Fruit fly (Drosophila melanogaster) whole organism, embryonic: ENCODE results near the gene CG13024.

Experiments used
- B-H2 ChIP-seq: fragments of 200-800 bp; sonication (Bioruptor generic); optimal IDR thresholded peaks from 2 replicates; lab custom pipeline; 2018; ENCODE audit warnings: missing biosample characterization, mild to moderate bottlenecking, missing genetic modification characterization
- CG11247 ChIP-seq: fragments of 200-800 bp; sonication (Bioruptor generic); IDR thresholded peaks from 2 replicates; pipeline ENCODE4 v1.3.6; 2022; ENCODE audit warnings: missing biosample characterization, missing genetic modification characterization
- CG12104 ChIP-seq: fragments of 200-800 bp; sonication (Bioruptor generic); optimal IDR thresholded peaks from 3 replicates; lab custom pipeline; 2016; ENCODE audit warnings: missing biosample characterization, missing genetic modification characterization
- CG12391 ChIP-seq: fragments of 200-800 bp; sonication (Bioruptor generic); optimal IDR thresholded peaks from 3 replicates; lab custom pipeline; 2018; ENCODE audit warnings: missing biosample characterization, mild to moderate bottlenecking, missing genetic modification characterization, moderate library complexity
- CG1647 ChIP-seq: fragments of 200-800 bp; sonication (Bioruptor generic); optimal IDR thresholded peaks from 3 replicates; lab custom pipeline; 2016; ENCODE audit warnings: missing biosample characterization, missing genetic modification characterization
- CG17186 ChIP-seq: fragments of 200-800 bp; sonication (Bioruptor generic); optimal IDR thresholded peaks from 3 replicates; lab custom pipeline; 2017; ENCODE audit warnings: missing biosample characterization, missing genetic modification reagents, missing genetic modification characterization
- CG2116 ChIP-seq: fragments of 200-800 bp; sonication (Bioruptor generic); optimal IDR thresholded peaks from 3 replicates; lab custom pipeline; 2018; ENCODE audit warnings: missing biosample characterization, mild to moderate bottlenecking, missing genetic modification characterization
- CG32532 ChIP-seq: fragments of 200-800 bp; sonication (Bioruptor generic); IDR thresholded peaks from 2 replicates; pipeline ENCODE4 v1.3.6; 2022; ENCODE audit warnings: missing biosample characterization, missing genetic modification characterization
- CG3281 ChIP-seq: fragments of 200-800 bp; sonication (Bioruptor generic); optimal IDR thresholded peaks from 3 replicates; lab custom pipeline; 2017; ENCODE audit warnings: missing biosample characterization, mild to moderate bottlenecking, missing genetic modification characterization
- CG3726 ChIP-seq: fragments of 200-800 bp; sonication (Bioruptor generic); IDR thresholded peaks from 3 replicates; pipeline ENCODE4, ENCODE4 v1.3.6; 2022; ENCODE audit warnings: missing biosample characterization, missing genetic modification characterization
- CG3847 ChIP-seq: fragments of 200-800 bp; sonication (Bioruptor generic); IDR thresholded peaks from 2 replicates; pipeline ENCODE4 v1.3.6; 2022; ENCODE audit warnings: missing biosample characterization, missing genetic modification characterization
- CG4360 ChIP-seq: fragments of 200-800 bp; sonication (Bioruptor generic); IDR thresholded peaks from 2 replicates; pipeline ENCODE4 v1.3.6; 2022; ENCODE audit warnings: missing biosample characterization, missing genetic modification characterization
- CG5180 ChIP-seq: fragments of 200-800 bp; sonication (Bioruptor generic); optimal IDR thresholded peaks from 3 replicates; lab custom pipeline; 2017; ENCODE audit warnings: missing biosample characterization, missing genetic modification characterization, mild to moderate bottlenecking, moderate library complexity, missing genetic modification reagents
- CG6175 ChIP-seq: fragments of 200-800 bp; sonication (Bioruptor generic); IDR thresholded peaks from 3 replicates; pipeline ENCODE4 v1.3.6; 2022; ENCODE audit warnings: missing biosample characterization, missing genetic modification characterization
- CG6254 ChIP-seq: fragments of 200-800 bp; sonication (Bioruptor generic); optimal IDR thresholded peaks from 3 replicates; lab custom pipeline; 2017; ENCODE audit warnings: mild to moderate bottlenecking, missing biosample characterization, missing genetic modification reagents, missing genetic modification characterization
- CG6765 ChIP-seq: fragments of 200-800 bp; sonication (Bioruptor generic); optimal IDR thresholded peaks from 3 replicates; lab custom pipeline; 2017; ENCODE audit warnings: missing biosample characterization, mild to moderate bottlenecking, missing genetic modification characterization
- CG6854 ChIP-seq: fragments of 200-800 bp; sonication (Bioruptor generic); optimal IDR thresholded peaks from 3 replicates; lab custom pipeline; 2017; ENCODE audit warnings: missing biosample characterization, mild to moderate bottlenecking, missing genetic modification characterization
- CG8290 ChIP-seq, 3 experiments: fragments of 200-800 bp; sonication (Bioruptor generic); optimal IDR thresholded peaks; 2 replicates each; lab custom pipeline; 2016 to 2019; ENCODE audit warnings: missing biosample characterization in 3 of 3, missing genetic modification characterization in 3 of 3, mild to moderate bottlenecking in 2 of 3, moderate library complexity in 1 of 3
- CG8359 ChIP-seq: fragments of 200-800 bp; sonication (Bioruptor generic); optimal IDR thresholded peaks from 2 replicates; lab custom pipeline; 2017; ENCODE audit warnings: missing biosample characterization, mild to moderate bottlenecking, missing genetic modification characterization, borderline replicate concordance
- CG9727 ChIP-seq: fragments of 200-800 bp; sonication (Bioruptor generic); optimal IDR thresholded peaks from 3 replicates; lab custom pipeline; 2017; ENCODE audit warnings: missing biosample characterization, mild to moderate bottlenecking, missing genetic modification characterization
- Dbx ChIP-seq: fragments of 200-800 bp; sonication (Bioruptor generic); IDR thresholded peaks from 3 replicates; pipeline ENCODE4 v1.3.6; 2022; ENCODE audit warnings: missing biosample characterization, missing genetic modification characterization
- Fer3 ChIP-seq: fragments of 200-800 bp; sonication (Bioruptor generic); optimal IDR thresholded peaks from 2 replicates; lab custom pipeline; 2018; ENCODE audit warnings: missing biosample characterization, mild to moderate bottlenecking, missing genetic modification characterization, moderate library complexity
- Hand ChIP-seq: fragments of 200-800 bp; sonication (Bioruptor generic); optimal IDR thresholded peaks from 2 replicates; lab custom pipeline; 2017; ENCODE audit warnings: mild to moderate bottlenecking, missing biosample characterization, missing genetic modification reagents, missing genetic modification characterization
- HmgZ ChIP-seq: fragments of 200-800 bp; sonication (Bioruptor generic); optimal IDR thresholded peaks from 2 replicates; lab custom pipeline; 2018; ENCODE audit warnings: missing biosample characterization, mild to moderate bottlenecking, missing genetic modification characterization
- Hr78 ChIP-seq, 2 experiments: fragments of 200-800 bp in 1 of 2; fragments of >200 bp in 1 of 2; sonication (Bioruptor generic) in 1 of 2; optimal IDR thresholded peaks; 2 replicates each; lab custom pipeline; 2017 to 2019; ENCODE audit warnings: missing biosample characterization in 2 of 2, missing genetic modification characterization in 2 of 2, mild to moderate bottlenecking in 1 of 2, moderate library complexity in 1 of 2
- Med ChIP-seq: fragments of 200-800 bp; sonication (Bioruptor generic); peaks from one replicate; lab custom pipeline; 2016; ENCODE audit warnings: missing biosample characterization, missing genetic modification characterization, mild to moderate bottlenecking, inconsistent platforms, moderate library complexity
- Nf-YA ChIP-seq: fragments of 200-800 bp; sonication (Bioruptor generic); IDR thresholded peaks from 2 replicates; pipeline ENCODE4 v1.3.6; 2022; ENCODE audit warnings: missing biosample characterization, missing genetic modification characterization
- NfI ChIP-seq: fragments of 200-800 bp; sonication (Bioruptor generic); optimal IDR thresholded peaks from 3 replicates; lab custom pipeline; 2018; ENCODE audit warnings: missing biosample characterization, mild to moderate bottlenecking, missing genetic modification characterization, moderate library complexity
- Rx ChIP-seq: fragments of 200-800 bp; sonication (Bioruptor generic); IDR thresholded peaks from 2 replicates; pipeline ENCODE4 v1.3.6; 2022; ENCODE audit warnings: missing biosample characterization, missing genetic modification characterization
- Sox100B ChIP-seq: fragments of 200-800 bp; sonication (Bioruptor generic); optimal IDR thresholded peaks from 3 replicates; lab custom pipeline; 2018; ENCODE audit warnings: missing biosample characterization, mild to moderate bottlenecking, missing genetic modification characterization
- abd-A ChIP-seq: fragments of 200-800 bp; sonication (Bioruptor generic); optimal IDR thresholded peaks from 3 replicates; lab custom pipeline; 2019; ENCODE audit warnings: missing biosample characterization, mild to moderate bottlenecking, missing genetic modification characterization, moderate library complexity
- aop ChIP-seq: fragments of 200-800 bp; sonication (Bioruptor generic); IDR thresholded peaks from 2 replicates; pipeline ENCODE4 v1.3.6; 2022; ENCODE audit warnings: missing biosample characterization, missing genetic modification characterization
- ara ChIP-seq: fragments of 200-800 bp; sonication (Bioruptor generic); IDR thresholded peaks from 2 replicates; pipeline ENCODE4 v1.3.6; 2022; ENCODE audit warnings: missing biosample characterization, missing genetic modification characterization
- ash1 ChIP-seq: fragments of 200-800 bp; sonication (Bioruptor generic); optimal IDR thresholded peaks from 2 replicates; lab custom pipeline; 2018; ENCODE audit warnings: missing biosample characterization, mild to moderate bottlenecking, missing genetic modification characterization
- cad ChIP-seq: fragments of >200 bp; optimal IDR thresholded peaks from 2 replicates; lab custom pipeline; 2017; ENCODE audit warnings: missing biosample characterization, missing genetic modification characterization
- ci ChIP-seq: fragments of 200-800 bp; sonication (Bioruptor generic); IDR thresholded peaks from 3 replicates; pipeline ENCODE4 v1.3.6; 2022; ENCODE audit warnings: missing biosample characterization, missing genetic modification characterization
- dysf ChIP-seq: fragments of 200-800 bp; sonication (Bioruptor generic); IDR thresholded peaks from 3 replicates; pipeline ENCODE4 v1.3.6; 2022; ENCODE audit warnings: missing biosample characterization, missing genetic modification characterization
- fd3F ChIP-seq: fragments of 200-800 bp; sonication (Bioruptor generic); optimal IDR thresholded peaks from 2 replicates; lab custom pipeline; 2018; ENCODE audit warnings: missing biosample characterization, mild to moderate bottlenecking, missing genetic modification characterization, moderate library complexity
- gem ChIP-seq: fragments of 200-800 bp; sonication (Bioruptor generic); optimal IDR thresholded peaks from 2 replicates; lab custom pipeline; 2019; ENCODE audit warnings: missing biosample characterization, mild to moderate bottlenecking, missing genetic modification characterization, moderate library complexity
- gsb ChIP-seq: fragments of 200-800 bp; sonication (Bioruptor generic); IDR thresholded peaks from 2 replicates; pipeline ENCODE4 v1.3.6; 2022; ENCODE audit warnings: missing biosample characterization, missing genetic modification characterization
- insv ChIP-seq, 2 experiments: fragments of 200-800 bp; sonication (Bioruptor generic); optimal IDR thresholded peaks; 3 replicates each; lab custom pipeline; 2016 to 2018; ENCODE audit warnings: missing biosample characterization in 2 of 2, missing genetic modification characterization in 2 of 2
- onecut ChIP-seq: fragments of 200-800 bp; sonication (Bioruptor generic); IDR thresholded peaks from 2 replicates; pipeline ENCODE4 v1.3.6; 2022; ENCODE audit warnings: missing biosample characterization, missing genetic modification characterization
- schlank ChIP-seq: fragments of 200-800 bp; sonication (Bioruptor generic); optimal IDR thresholded peaks from 2 replicates; lab custom pipeline; 2018; ENCODE audit warnings: missing biosample characterization, mild to moderate bottlenecking, missing genetic modification characterization
- scrt ChIP-seq: fragments of 200-800 bp; sonication (Bioruptor generic); optimal IDR thresholded peaks from 2 replicates; lab custom pipeline; 2018; ENCODE audit warnings: missing biosample characterization, mild to moderate bottlenecking, missing genetic modification characterization, moderate library complexity
- sd ChIP-seq: fragments of 200-800 bp; sonication (Bioruptor generic); optimal IDR thresholded peaks from 3 replicates; lab custom pipeline; 2018; ENCODE audit warnings: missing biosample characterization, mild to moderate bottlenecking, missing genetic modification characterization, moderate library complexity
- shn ChIP-seq: fragments of 200-800 bp; sonication (Bioruptor generic); optimal IDR thresholded peaks from 3 replicates; lab custom pipeline; 2016; ENCODE audit warnings: missing biosample characterization, missing genetic modification characterization
- sr ChIP-seq: fragments of 200-800 bp; sonication (Bioruptor generic); IDR thresholded peaks from 3 replicates; pipeline ENCODE4 v1.3.6; 2022; ENCODE audit warnings: missing biosample characterization, missing genetic modification characterization
- tup ChIP-seq: fragments of 200-800 bp; sonication (Bioruptor generic); optimal IDR thresholded peaks from 2 replicates; lab custom pipeline; 2016; ENCODE audit warnings: missing biosample characterization, mild to moderate bottlenecking, missing genetic modification characterization, moderate library complexity

Gene CG13024

DNA sequence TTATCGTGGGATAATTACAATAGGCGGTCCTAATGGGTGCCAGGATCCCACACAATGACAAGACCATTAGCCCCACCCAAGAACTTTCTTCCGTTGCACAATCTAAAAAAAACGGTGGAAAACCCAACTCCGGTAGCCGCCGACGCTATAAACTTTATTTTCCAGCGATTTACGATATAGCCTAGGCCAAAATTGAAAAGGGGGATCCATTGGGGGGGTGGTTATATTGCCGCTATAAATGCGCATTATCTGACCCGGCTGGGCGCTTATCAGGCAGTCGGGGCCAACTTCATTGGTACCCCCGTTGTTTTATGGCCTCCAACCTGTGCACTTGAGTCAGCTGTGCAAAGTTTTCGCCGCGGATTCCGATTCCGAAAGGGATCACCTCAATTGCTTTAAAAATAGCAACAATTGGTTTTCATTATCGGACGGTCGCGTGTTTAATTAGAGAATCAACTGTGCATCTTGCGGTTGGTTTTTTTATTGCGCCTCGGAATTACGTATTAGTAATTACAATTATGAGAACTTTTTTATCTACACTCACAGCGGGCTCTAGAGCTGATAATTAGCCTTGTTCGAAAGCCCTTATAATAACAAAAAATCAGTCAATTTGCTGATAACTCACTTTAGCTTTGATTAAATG lies 25.0 kb downstream of the CG13024 start (continued):
- peak; percentile 22 for TF ChIP-seq CG5180 (GFP tag; lab: Kevin White, UChicago)
- TF ChIP-seq ash1 (GFP tag; lab: Kevin White, UChicago) = no peak
- TF ChIP-seq CG3281 = peak; percentile 71
- 0 out of 2 replicates have a peak, but pooled peaks have one; percentile 28 for TF ChIP-seq CG11247 (GFP tag; lab: Robert Waterston, UW)
- 0 out of 2 replicates have a peak, but pooled peaks have one; percentile 10 for TF ChIP-seq CG4360
- no peak for TF ChIP-seq aop
- no peak for TF ChIP-seq shn (GFP tag; lab: Kevin White, UChicago)
- peak; percentile 44; the same call in 1 of the 3 replicates for TF ChIP-seq CG6175 (GFP tag; lab: Robert Waterston, UW)
- TF ChIP-seq insv (GFP tag; optimal IDR thresholded peaks at IDR 0.05; lab: Kevin White, UChicago) = no peak
- peak; percentile 27 for TF ChIP-seq Fer3 (tag; lab: Kevin White, UChicago)
- peak; percentile 66 for TF ChIP-seq CG6254 (GFP tag; lab: Kevin White, UChicago)
- no peak for TF ChIP-seq CG12391 (tag; lab: Kevin White, UChicago)
- TF ChIP-seq Hr78 (GFP tag; optimal IDR thresholded peaks at IDR 0.05; lab: Kevin White, UChicago) = peak in 1 of 2 experiments; percentile 87
- peak; percentile 39; the same call in 1 of the 2 replicates for TF ChIP-seq Nf-YA
- no peak for TF ChIP-seq abd-A (tag; lab: Kevin White, UChicago)
- TF ChIP-seq CG12104 = no peak
- peak; percentile 66 for TF ChIP-seq schlank (tag; lab: Kevin White, UChicago)
- peak; percentile 67 for TF ChIP-seq ci (GFP tag; lab: Robert Waterston, UW)
- peak; percentile 28 for TF ChIP-seq CG9727 (GFP tag; lab: Kevin White, UChicago)
- TF ChIP-seq CG17186 = peak; percentile 6
- peak; percentile 14 for TF ChIP-seq fd3F (GFP tag; lab: Kevin White, UChicago)
- TF ChIP-seq CG2116 = no peak
- peak; percentile 38; the same call in 1 of the 2 replicates for TF ChIP-seq gsb (GFP tag; lab: Robert Waterston, UW)
- TF ChIP-seq sd = peak; percentile 43
- 0 out of 2 replicates have a peak, but pooled peaks have one; percentile 15 for TF ChIP-seq ara
- TF ChIP-seq scrt (GFP tag; lab: Kevin White, UChicago) = peak; percentile 5
- peak; percentile 25 for TF ChIP-seq CG6854
- peak; percentile 9 for TF ChIP-seq B-H2 (GFP tag; lab: Kevin White, UChicago)
- TF ChIP-seq NfI (GFP tag; lab: Kevin White, UChicago) = peak; percentile 38
- TF ChIP-seq CG3726 = no peak
- TF ChIP-seq Dbx (GFP tag; lab: Robert Waterston, UW) = peak; percentile 47; the same call in 1 of the 3 replicates
- peak; percentile 6 for TF ChIP-seq gem (tag; lab: Kevin White, UChicago)
- TF ChIP-seq tup = no peak
- TF ChIP-seq CG32532 = peak; percentile 45; the same call in 1 of the 2 replicates
- peak; percentile 59 for TF ChIP-seq cad (GFP tag; lab: Kevin White, UChicago)
- TF ChIP-seq CG8359 (GFP tag; lab: Kevin White, UChicago) = peak; percentile 41
- no peak for TF ChIP-seq Rx (GFP tag; lab: Robert Waterston, UW)
- peak; percentile 36 for TF ChIP-seq HmgZ (tag; lab: Kevin White, UChicago)
- no peak for TF ChIP-seq CG1647
- TF ChIP-seq CG8290 (GFP tag; optimal IDR thresholded peaks at IDR 0.05; lab: Kevin White, UChicago) = no peak
- peak in 1 of 2 experiments; percentile 55 for TF ChIP-seq CG8290 (tag; optimal IDR thresholded peaks at IDR 0.05; lab: Kevin White, UChicago)
- TF ChIP-seq CG3847 (GFP tag; lab: Robert Waterston, UW) = peak; percentile 30; the same call in 1 of the 2 replicates
- TF ChIP-seq Sox100B (GFP tag; lab: Kevin White, UChicago) = peak; percentile 71
- peak; percentile 93 for TF ChIP-seq Med (GFP tag; lab: Kevin White, UChicago)
- TF ChIP-seq Hand (GFP tag; lab: Kevin White, UChicago) = no peak
- TF ChIP-seq sr (GFP tag; lab: Robert Waterston, UW) = peak; percentile 40; the same call in 1 of the 3 replicates
- TF ChIP-seq dysf (GFP tag; lab: Robert Waterston, UW) = 0 out of 3 replicates have a peak, but pooled peaks have one; percentile 24
- peak; percentile 48 for TF ChIP-seq onecut
- TF ChIP-seq CG6765 (GFP tag; lab: Kevin White, UChicago) = peak; percentile 55
